In genomic region chrX:245802-246201, dm6 we compare ENCODE assay signal across 1 fruit fly cellular context.
TF ChIP-seq lines count a peak whose summit lies in the region.

Gene CG3038 (minus strand): TSS chrX:245856.
Gene G9a (plus strand): TSS chrX:245978.

TF ChIP-seq in whole organism, embryonic, 481 proteins besides CTCF, POLR2A, EP300 and RAD21 (continued from another document and continues in another):
- TF ChIP-seq tup (GFP tag; optimal IDR thresholded peaks at IDR 0.05; lab: Kevin White, UChicago) (no peak), CG11085 (GFP tag; IDR thresholded peaks at IDR 0.05; lab: Robert Waterston, UW) (no peak), CG6854 (GFP tag; optimal IDR thresholded peaks at IDR 0.05; lab: Kevin White, UChicago) (peak; percentile 30), CG16815 (GFP tag; optimal IDR thresholded peaks at IDR 0.05; lab: Kevin White, UChicago) (no peak), YL-1 (GFP tag; optimal IDR thresholded peaks at IDR 0.05; lab: Kevin White, UChicago) (peak; percentile 91), Sin3A (optimal IDR thresholded peaks at IDR 0.05; lab: Kevin White, UChicago) (peak; percentile 75), CG12659 (GFP tag; optimal IDR thresholded peaks at IDR 0.05; lab: Kevin White, UChicago) (peak; percentile 92), CG30020 (tag; optimal IDR thresholded peaks at IDR 0.05; lab: Kevin White, UChicago) (peak; percentile 76), Gsc (GFP tag; IDR thresholded peaks at IDR 0.05; lab: Robert Waterston, UW) (no peak), hb (GFP tag; IDR thresholded peaks at IDR 0.05; lab: Robert Waterston, UW; ENCODE audit: partially characterized antibody) (no peak), CG33213 (GFP tag; optimal IDR thresholded peaks at IDR 0.05; lab: Kevin White, UChicago) (peak; percentile 77), ranshi (GFP tag; IDR thresholded peaks at IDR 0.05; lab: Robert Waterston, UW) (no peak), trem (tag; optimal IDR thresholded peaks at IDR 0.05; lab: Kevin White, UChicago) (peak; percentile 87), GATAe (GFP tag; conservative IDR thresholded peaks at IDR 0.05; lab: Robert Waterston, UW) (no peak), CG17912 (GFP tag; optimal IDR thresholded peaks at IDR 0.05; lab: Kevin White, UChicago) (no peak), CG11723 (GFP tag; optimal IDR thresholded peaks at IDR 0.05; lab: Kevin White, UChicago) (no peak), CG17361 (GFP tag; IDR thresholded peaks at IDR 0.05; lab: Robert Waterston, UW) (no peak), wdn (GFP tag; IDR thresholded peaks at IDR 0.05; lab: Robert Waterston, UW) (no peak), lilli (GFP tag; optimal IDR thresholded peaks at IDR 0.05; lab: Kevin White, UChicago) (peak; percentile 51), Fer1 (GFP tag; optimal IDR thresholded peaks at IDR 0.05; lab: Kevin White, UChicago) (peak; percentile 46), Hsf (GFP tag; optimal IDR thresholded peaks at IDR 0.05; lab: Kevin White, UChicago) (peak; percentile 50), run (tag; optimal IDR thresholded peaks at IDR 0.05; lab: Kevin White, UChicago) (no peak), CG31224 (GFP tag; IDR thresholded peaks at IDR 0.05; lab: Robert Waterston, UW) (no peak), cwo (GFP tag; optimal IDR thresholded peaks at IDR 0.05; lab: Kevin White, UChicago) (no peak), CG6254 (GFP tag; optimal IDR thresholded peaks at IDR 0.05; lab: Kevin White, UChicago) (peak; percentile 42), Hr51 (GFP tag; optimal IDR thresholded peaks at IDR 0.05; lab: Kevin White, UChicago) (peak in 1 of 2 experiments; percentile 19), amos (GFP tag; IDR thresholded peaks at IDR 0.05; lab: Robert Waterston, UW; ENCODE audit: partially characterized antibody) (no peak), gsb (GFP tag; IDR thresholded peaks at IDR 0.05; lab: Robert Waterston, UW) (no peak), Lhr (GFP tag; optimal IDR thresholded peaks at IDR 0.05; lab: Kevin White, UChicago) (peak; percentile 93), CG30403 (GFP tag; optimal IDR thresholded peaks at IDR 0.05; lab: Kevin White, UChicago) (peak; percentile 35), cg (GFP tag; optimal IDR thresholded peaks at IDR 0.05; lab: Kevin White, UChicago) (peak; percentile 90), B-H2 (GFP tag; optimal IDR thresholded peaks at IDR 0.05; lab: Kevin White, UChicago) (peak; percentile 48), CG11398 (GFP tag; optimal IDR thresholded peaks at IDR 0.05; lab: Kevin White, UChicago) (no peak), CG17328 (GFP tag; IDR thresholded peaks at IDR 0.05; lab: Robert Waterston, UW) (no peak), CG13296 (GFP tag; optimal IDR thresholded peaks at IDR 0.05; lab: Kevin White, UChicago) (no peak), sna (GFP tag; IDR thresholded peaks at IDR 0.05; lab: Robert Waterston, UW; ENCODE audit: partially characterized antibody) (no peak), Dp (GFP tag; optimal IDR thresholded peaks at IDR 0.05; lab: Kevin White, UChicago) (peak; percentile 57), repo (GFP tag; optimal IDR thresholded peaks at IDR 0.05; lab: Kevin White, UChicago) (peak; percentile 26), Mad (GFP tag; optimal IDR thresholded peaks at IDR 0.05; lab: Kevin White, UChicago) (peak; percentile 62), Adf1 (GFP tag; IDR thresholded peaks at IDR 0.05; lab: Robert Waterston, UW) (no peak), Dip3 (GFP tag; optimal IDR thresholded peaks at IDR 0.05; lab: Kevin White, UChicago) (peak; percentile 23), cato (GFP tag; optimal IDR thresholded peaks at IDR 0.05; lab: Kevin White, UChicago; ENCODE audit: borderline replicate concordance) (no peak), pho (GFP tag; optimal IDR thresholded peaks at IDR 0.05; lab: Kevin White, UChicago) (peak; percentile 10), Usf (GFP tag; optimal IDR thresholded peaks at IDR 0.05; lab: Kevin White, UChicago) (no peak), Six4 (GFP tag; optimal IDR thresholded peaks at IDR 0.05; lab: Kevin White, UChicago) (no peak), CG14014 (GFP tag; IDR thresholded peaks at IDR 0.05; lab: Robert Waterston, UW) (no peak), CG17186 (GFP tag; optimal IDR thresholded peaks at IDR 0.05; lab: Kevin White, UChicago) (peak; percentile 73), Gug (GFP tag; IDR thresholded peaks at IDR 0.05; lab: Robert Waterston, UW) (peak; percentile 26; the same call in 1 of the 4 replicates), CG3995 (GFP tag; optimal IDR thresholded peaks at IDR 0.05; lab: Kevin White, UChicago) (peak; percentile 84), CG12769 (tag; optimal IDR thresholded peaks at IDR 0.05; lab: Kevin White, UChicago) (peak; percentile 31), CG15514 (GFP tag; optimal IDR thresholded peaks at IDR 0.05; lab: Kevin White, UChicago) (peak; percentile 69), CG6272 (GFP tag; IDR thresholded peaks at IDR 0.05; lab: Robert Waterston, UW) (peak; percentile 59; the same call in 1 of the 2 replicates), zen (tag; optimal IDR thresholded peaks at IDR 0.05; lab: Kevin White, UChicago) (peak; percentile 56), D (optimal IDR thresholded peaks at IDR 0.05; lab: Kevin White, UChicago) (no peak), D (GFP tag; optimal IDR thresholded peaks at IDR 0.05; lab: Kevin White, UChicago) (peak; percentile 11), grn (GFP tag; optimal IDR thresholded peaks at IDR 0.05; lab: Kevin White, UChicago) (peak; percentile 17), Taf1 (GFP tag; IDR thresholded peaks at IDR 0.05; lab: Robert Waterston, UW) (no peak), wor (GFP tag; IDR thresholded peaks at IDR 0.05; lab: Robert Waterston, UW) (no peak), Rfx (GFP tag; IDR thresholded peaks at IDR 0.05; lab: Robert Waterston, UW) (no peak), mam (GFP tag; optimal IDR thresholded peaks at IDR 0.05; lab: Kevin White, UChicago) (peak; percentile 55), Jarid2 (GFP tag; optimal IDR thresholded peaks at IDR 0.05; lab: Kevin White, UChicago) (peak; percentile 79), CG11695 (GFP tag; IDR thresholded peaks at IDR 0.05; lab: Robert Waterston, UW) (no peak), CG4820 (GFP tag; optimal IDR thresholded peaks at IDR 0.05; lab: Kevin White, UChicago) (peak; percentile 22), CG10209 (GFP tag; optimal IDR thresholded peaks at IDR 0.05; lab: Kevin White, UChicago) (peak; percentile 9), unpg (GFP tag; optimal IDR thresholded peaks at IDR 0.05; lab: Kevin White, UChicago) (peak; percentile 2), crol (GFP tag; IDR thresholded peaks at IDR 0.05; lab: Robert Waterston, UW) (no peak), fru (optimal IDR thresholded peaks at IDR 0.05; lab: Kevin White, UChicago) (no peak), CrebB (tag; optimal IDR thresholded peaks at IDR 0.05; lab: Kevin White, UChicago) (peak; percentile 22), CG13624 (GFP tag; optimal IDR thresholded peaks at IDR 0.05; lab: Kevin White, UChicago) (peak; percentile 69), dpn (GFP tag; optimal IDR thresholded peaks at IDR 0.05; lab: Kevin White, UChicago) (peak; percentile 54 to 64), her (GFP tag; optimal IDR thresholded peaks at IDR 0.05; lab: Kevin White, UChicago) (peak; percentile 39), CG14710 (tag; optimal IDR thresholded peaks at IDR 0.05; lab: Kevin White, UChicago) (peak; percentile 100), HmgD (GFP tag; optimal IDR thresholded peaks at IDR 0.05; lab: Kevin White, UChicago) (peak; percentile 59), bab2 (GFP tag; optimal IDR thresholded peaks at IDR 0.05; lab: Kevin White, UChicago) (peak; percentile 9), CoRest (tag; optimal IDR thresholded peaks at IDR 0.05; lab: Kevin White, UChicago) (peak; percentile 61), ro (GFP tag; IDR thresholded peaks at IDR 0.05; lab: Robert Waterston, UW) (no peak), CG11504 (tag; optimal IDR thresholded peaks at IDR 0.05; lab: Kevin White, UChicago) (no peak), Sox102F (GFP tag; optimal IDR thresholded peaks at IDR 0.05; lab: Kevin White, UChicago) (no peak), otp (GFP tag; IDR thresholded peaks at IDR 0.05; lab: Robert Waterston, UW) (no peak), sug (tag; optimal IDR thresholded peaks at IDR 0.05; lab: Kevin White, UChicago) (peak; percentile 48), btn (GFP tag; optimal IDR thresholded peaks at IDR 0.05; lab: Kevin White, UChicago) (no peak), Sry-δ (GFP tag; optimal IDR thresholded peaks at IDR 0.05; lab: Kevin White, UChicago) (peak; percentile 99), zf30C (GFP tag; optimal IDR thresholded peaks at IDR 0.05; lab: Kevin White, UChicago) (no peak), Dek (tag; optimal IDR thresholded peaks at IDR 0.05; lab: Kevin White, UChicago) (peak; percentile 45), dysf (GFP tag; IDR thresholded peaks at IDR 0.05; lab: Robert Waterston, UW) (no peak), corto (GFP tag; optimal IDR thresholded peaks at IDR 0.05; lab: Kevin White, UChicago) (no peak), CG12299 (tag; optimal IDR thresholded peaks at IDR 0.05; lab: Kevin White, UChicago) (peak; percentile 62), Bteb2 (GFP tag; optimal IDR thresholded peaks at IDR 0.05; lab: Kevin White, UChicago) (no peak), CG7786 (GFP tag; optimal IDR thresholded peaks at IDR 0.05; lab: Kevin White, UChicago) (no peak), pita (GFP tag; optimal IDR thresholded peaks at IDR 0.05; lab: Kevin White, UChicago) (peak; percentile 66), z (GFP tag; IDR thresholded peaks at IDR 0.05; lab: Robert Waterston, UW) (no peak), Spps (tag; optimal IDR thresholded peaks at IDR 0.05; lab: Kevin White, UChicago) (no peak), pros (GFP tag; optimal IDR thresholded peaks at IDR 0.05; lab: Kevin White, UChicago) (peak; percentile 1), HmgZ (tag; optimal IDR thresholded peaks at IDR 0.05; lab: Kevin White, UChicago) (peak; percentile 87), abd-A (tag; optimal IDR thresholded peaks at IDR 0.05; lab: Kevin White, UChicago) (no peak), dmrt11E (tag; optimal IDR thresholded peaks at IDR 0.05; lab: Kevin White, UChicago) (peak; percentile 11), gro (GFP tag; optimal IDR thresholded peaks at IDR 0.05; lab: Kevin White, UChicago) (peak; percentile 24), CG2116 (GFP tag; optimal IDR thresholded peaks at IDR 0.05; lab: Kevin White, UChicago) (peak; percentile 97), Chrac-16 (GFP tag; optimal IDR thresholded peaks at IDR 0.05; lab: Kevin White, UChicago) (peak; percentile 23), CG2889 (GFP tag; IDR thresholded peaks at IDR 0.05; lab: Robert Waterston, UW) (no peak), exex (tag; optimal IDR thresholded peaks at IDR 0.05; lab: Kevin White, UChicago) (peak; percentile 5), Nf-YB (GFP tag; optimal IDR thresholded peaks at IDR 0.05; lab: Kevin White, UChicago) (peak; percentile 26), CG10654 (GFP tag; optimal IDR thresholded peaks at IDR 0.05; lab: Kevin White, UChicago) (peak; percentile 9), Hand (GFP tag; optimal IDR thresholded peaks at IDR 0.05; lab: Kevin White, UChicago) (peak; percentile 0), CG15696 (tag; optimal IDR thresholded peaks at IDR 0.05; lab: Kevin White, UChicago) (peak; percentile 31), CG9215 (GFP tag; IDR thresholded peaks at IDR 0.05; lab: Robert Waterston, UW) (no peak), CG10543 (GFP tag; optimal IDR thresholded peaks at IDR 0.05; lab: Kevin White, UChicago) (peak; percentile 24), Bdp1 (GFP tag; optimal IDR thresholded peaks at IDR 0.05; lab: Kevin White, UChicago) (peak; percentile 4), onecut (GFP tag; IDR thresholded peaks at IDR 0.05; lab: Robert Waterston, UW) (peak; percentile 82), CG3281 (GFP tag; optimal IDR thresholded peaks at IDR 0.05; lab: Kevin White, UChicago) (no peak), nmo (GFP tag; optimal IDR thresholded peaks at IDR 0.05; lab: Kevin White, UChicago) (peak; percentile 72), CG10979 (tag; optimal IDR thresholded peaks at IDR 0.05; lab: Kevin White, UChicago) (peak; percentile 4), sd (tag; optimal IDR thresholded peaks at IDR 0.05; lab: Kevin White, UChicago) (peak; percentile 92), CG8089 (GFP tag; optimal IDR thresholded peaks at IDR 0.05; lab: Kevin White, UChicago) (peak; percentile 30), pzg (GFP tag; optimal IDR thresholded peaks at IDR 0.05; lab: Kevin White, UChicago) (peak; percentile 97), ken (GFP tag; IDR thresholded peaks at IDR 0.05; lab: Robert Waterston, UW) (no peak), CG4617 (GFP tag; optimal IDR thresholded peaks at IDR 0.05; lab: Kevin White, UChicago; ENCODE audit: borderline replicate concordance) (peak; percentile 91), Hey (tag; optimal IDR thresholded peaks at IDR 0.05; lab: Kevin White, UChicago) (no peak), Xrp1 (GFP tag; IDR thresholded peaks at IDR 0.05; lab: Robert Waterston, UW) (no peak), eyg (GFP tag; optimal IDR thresholded peaks at IDR 0.05; lab: Kevin White, UChicago) (peak; percentile 1), gem (tag; optimal IDR thresholded peaks at IDR 0.05; lab: Kevin White, UChicago) (peak; percentile 20), bowl (GFP tag; IDR thresholded peaks at IDR 0.05; lab: Robert Waterston, UW) (no peak), dati (GFP tag; IDR thresholded peaks at IDR 0.05; lab: Robert Waterston, UW) (no peak), CG11696 (GFP tag; IDR thresholded peaks at IDR 0.05; lab: Robert Waterston, UW) (no peak), emc (GFP tag; optimal IDR thresholded peaks at IDR 0.05; lab: Kevin White, UChicago) (peak; percentile 9), danr (GFP tag; IDR thresholded peaks at IDR 0.05; lab: Robert Waterston, UW) (no peak), gsb-n (tag; optimal IDR thresholded peaks at IDR 0.05; lab: Kevin White, UChicago) (peak; percentile 53), bsh (GFP tag; optimal IDR thresholded peaks at IDR 0.05; lab: Kevin White, UChicago) (no peak), fd3F (GFP tag; optimal IDR thresholded peaks at IDR 0.05; lab: Kevin White, UChicago) (peak; percentile 12), twi (tag; optimal IDR thresholded peaks at IDR 0.05; lab: Kevin White, UChicago) (peak; percentile 9), CG14441 (GFP tag; IDR thresholded peaks at IDR 0.05; lab: Robert Waterston, UW) (no peak), CG6813 (GFP tag; optimal IDR thresholded peaks at IDR 0.05; lab: Kevin White, UChicago) (no peak), Awh (GFP tag; IDR thresholded peaks at IDR 0.05; lab: Robert Waterston, UW) (no peak), MBD-R2 (GFP tag; IDR thresholded peaks at IDR 0.05; lab: Robert Waterston, UW) (no peak), Ravus (GFP tag; IDR thresholded peaks at IDR 0.05; lab: Robert Waterston, UW) (no peak), Oli (tag; optimal IDR thresholded peaks at IDR 0.05; lab: Kevin White, UChicago) (no peak), CG10431 (GFP tag; optimal IDR thresholded peaks at IDR 0.05; lab: Kevin White, UChicago) (peak; percentile 25)
